Worm (Caenorhabditis elegans) whole organism, young adult: ENCODE data around the gene idi-1.

Experiments
- F10E7.11 ChIP-seq: sonication (generic microtip); optimal IDR thresholded peaks from 2 replicates; lab custom pipeline; 2017; ENCODE audit warnings: mild to moderate bottlenecking, missing genetic modification characterization, moderate library complexity, missing compliant biosample characterization
- F49E8.2 ChIP-seq: sonication (generic microtip); optimal IDR thresholded peaks from 3 replicates; lab custom pipeline; 2017; ENCODE audit warnings: missing genetic modification characterization, mild to moderate bottlenecking, missing compliant biosample characterization, antibody characterized with exemption, moderate library complexity; ENCODE audit not compliant: insufficient read depth
- Y53F4B.3 ChIP-seq: fragments of 200-800 bp; sonication (Bioruptor generic); IDR thresholded peaks from 2 replicates; pipeline ENCODE4 v1.3.6; 2022; ENCODE audit warnings: missing genetic modification reagents, missing genetic modification characterization, missing compliant biosample characterization
- Y53G8AR.9 ChIP-seq: fragments of 200-800 bp; sonication (Bioruptor generic); conservative IDR thresholded peaks from 2 replicates; pipeline ENCODE4 v1.3.6; 2022; ENCODE audit warnings: missing genetic modification reagents, missing genetic modification characterization, missing compliant biosample characterization
- Y56A3A.18 ChIP-seq: fragments of 200-800 bp; sonication (Bioruptor generic); IDR thresholded peaks from 2 replicates; pipeline ENCODE4 v1.3.6; 2022; ENCODE audit warnings: missing genetic modification reagents, missing genetic modification characterization, missing compliant biosample characterization
- Y79H2A.3 ChIP-seq: fragments of 200-800 bp; sonication (Bioruptor generic); conservative IDR thresholded peaks from 2 replicates; pipeline ENCODE4 v1.3.6; 2022; ENCODE audit warnings: missing genetic modification reagents, missing genetic modification characterization, missing compliant biosample characterization
- athp-1 ChIP-seq: sonication (generic microtip); optimal IDR thresholded peaks from 2 replicates; lab custom pipeline; 2017; ENCODE audit warnings: mild to moderate bottlenecking, missing genetic modification characterization, missing compliant biosample characterization
- attf-5 ChIP-seq: fragments of 200-800 bp; sonication (Bioruptor generic); optimal IDR thresholded peaks from 2 replicates; lab custom pipeline; 2018; ENCODE audit warnings: mild to moderate bottlenecking, missing genetic modification characterization, missing compliant biosample characterization
- bed-1 ChIP-seq: fragments of 200-800 bp; sonication (Bioruptor generic); IDR thresholded peaks from 2 replicates; pipeline ENCODE4 v1.3.6; 2022; ENCODE audit warnings: missing genetic modification reagents, missing genetic modification characterization, missing compliant biosample characterization
- ccch-3 ChIP-seq: fragments of 200-800 bp; sonication (Bioruptor generic); optimal IDR thresholded peaks from 2 replicates; lab custom pipeline; 2018; ENCODE audit warnings: mild to moderate bottlenecking, missing genetic modification characterization, missing compliant biosample characterization
- ceh-100 ChIP-seq: fragments of 200-800 bp; sonication (Bioruptor generic); IDR thresholded peaks from 2 replicates; pipeline ENCODE4 v1.3.6; 2022; ENCODE audit warnings: missing genetic modification reagents, missing genetic modification characterization, missing compliant biosample characterization
- ceh-27 ChIP-seq: fragments of 200-800 bp; sonication (Bioruptor generic); optimal IDR thresholded peaks from 2 replicates; lab custom pipeline; 2018; ENCODE audit warnings: mild to moderate bottlenecking, missing genetic modification characterization, moderate library complexity, missing compliant biosample characterization
- ceh-91 ChIP-seq: fragments of 200-800 bp; sonication (Bioruptor generic); IDR thresholded peaks from 2 replicates; pipeline ENCODE4 v1.3.6; 2022; ENCODE audit warnings: missing genetic modification reagents, missing genetic modification characterization, missing compliant biosample characterization
- dpff-1 ChIP-seq: sonication (generic microtip); optimal IDR thresholded peaks from 2 replicates; lab custom pipeline; 2017; ENCODE audit warnings: mild to moderate bottlenecking, missing genetic modification characterization, missing compliant biosample characterization
- egl-18 ChIP-seq: fragments of 200-800 bp; sonication (Bioruptor generic); IDR thresholded peaks from 2 replicates; pipeline ENCODE4 v1.3.6; 2022; ENCODE audit warnings: missing genetic modification reagents, missing genetic modification characterization, missing compliant biosample characterization
- egl-44 ChIP-seq: fragments of 200-800 bp; sonication (Bioruptor generic); IDR thresholded peaks from 2 replicates; pipeline ENCODE4 v1.3.6; 2022; ENCODE audit warnings: missing genetic modification reagents, missing genetic modification characterization, missing compliant biosample characterization
- egrh-3 ChIP-seq: fragments of 200-800 bp; sonication (Bioruptor generic); IDR thresholded peaks from 2 replicates; pipeline ENCODE4 v1.3.6; 2022; ENCODE audit warnings: missing genetic modification reagents, missing genetic modification characterization, missing compliant biosample characterization
- hmg-1.2 ChIP-seq: fragments of 200-800 bp; sonication (Bioruptor generic); IDR thresholded peaks from 2 replicates; pipeline ENCODE4 v1.3.6; 2022; ENCODE audit warnings: missing genetic modification reagents, missing genetic modification characterization, missing compliant biosample characterization
- let-607 ChIP-seq, 2 experiments: fragments of 200-800 bp in 1 of 2; sonication (Bioruptor generic) in 1 of 2; sonication (generic microtip) in 1 of 2; optimal IDR thresholded peaks; 2 replicates each; lab custom pipeline; 2016 to 2018; ENCODE audit warnings: mild to moderate bottlenecking in 2 of 2, missing compliant biosample characterization in 2 of 2, missing genetic modification characterization in 2 of 2, moderate library complexity in 2 of 2, missing genotype in 1 of 2
- lin-26 ChIP-seq: fragments of 200-800 bp; sonication (Bioruptor generic); IDR thresholded peaks from 2 replicates; pipeline ENCODE4 v1.3.6; 2022; ENCODE audit warnings: missing genetic modification reagents, missing genetic modification characterization, missing compliant biosample characterization
- lin-40 ChIP-seq: sonication (generic microtip); optimal IDR thresholded peaks from 2 replicates; lab custom pipeline; 2016; ENCODE audit warnings: missing genetic modification characterization, mild to moderate bottlenecking, missing compliant biosample characterization, missing genotype, missing genetic modification reagents
- lsl-1 ChIP-seq: fragments of 200-800 bp; sonication (Bioruptor generic); optimal IDR thresholded peaks from 2 replicates; lab custom pipeline; 2018; ENCODE audit warnings: mild to moderate bottlenecking, missing genetic modification characterization, moderate library complexity, missing compliant biosample characterization
- mel-28 ChIP-seq: sonication (generic microtip); optimal IDR thresholded peaks from 2 replicates; lab custom pipeline; 2016; ENCODE audit warnings: borderline replicate concordance, mild to moderate bottlenecking, missing genetic modification characterization, missing compliant biosample characterization
- mes-4 ChIP-seq: sonication (generic microtip); optimal IDR thresholded peaks from 2 replicates; lab custom pipeline; 2016; ENCODE audit warnings: missing genotype, missing genetic modification characterization, missing compliant biosample characterization
- nfyb-1 ChIP-seq: fragments of 200-800 bp; sonication (Bioruptor generic); IDR thresholded peaks from 2 replicates; pipeline ENCODE4 v1.3.6; 2022; ENCODE audit warnings: missing genetic modification reagents, missing genetic modification characterization, missing compliant biosample characterization
- nhr-179 ChIP-seq: sonication (generic microtip); optimal IDR thresholded peaks from 2 replicates; lab custom pipeline; 2016; ENCODE audit warnings: mild to moderate bottlenecking, missing genetic modification characterization, missing compliant biosample characterization
- nhr-27 ChIP-seq: fragments of 200-800 bp; sonication (Bioruptor generic); optimal IDR thresholded peaks from 2 replicates; lab custom pipeline; 2018; ENCODE audit warnings: mild to moderate bottlenecking, missing genetic modification characterization, moderate library complexity, missing compliant biosample characterization
- tlf-1 ChIP-seq: fragments of 200-800 bp; sonication (Bioruptor generic); optimal IDR thresholded peaks from 2 replicates; lab custom pipeline; 2018; ENCODE audit warnings: mild to moderate bottlenecking, missing genetic modification characterization, missing compliant biosample characterization
- unc-62 ChIP-seq: fragments of 150-350 bp; optimal IDR thresholded peaks from 2 replicates; lab custom pipeline; 2014; ENCODE audit warnings: missing biosample characterization, missing genetic modification reagents, missing genetic modification characterization
- zfh-2 ChIP-seq: fragments of 200-800 bp; sonication (Bioruptor generic); conservative IDR thresholded peaks from 2 replicates; pipeline ENCODE4 v1.3.6; 2022; ENCODE audit warnings: missing genetic modification reagents, missing genetic modification characterization, missing compliant biosample characterization
- ztf-22 ChIP-seq: fragments of 200-800 bp; sonication (Bioruptor generic); optimal IDR thresholded peaks from 2 replicates; lab custom pipeline; 2018; ENCODE audit warnings: mild to moderate bottlenecking, missing genetic modification characterization, moderate library complexity, missing compliant biosample characterization
- ztf-26 ChIP-seq: sonication (generic microtip); optimal IDR thresholded peaks from 2 replicates; lab custom pipeline; 2017; ENCODE audit warnings: missing genetic modification characterization, missing compliant biosample characterization

Gene idi-1

ce11 chrIII:8109459-8110057, 18.1 kb downstream of the idi-1 start (continued):
- TF ChIP-seq let-607 (tag; optimal IDR thresholded peaks at IDR 0.05; lab: Kevin White, UChicago) (peak; percentile 39 to 67), ceh-91 (GFP tag; lab: Robert Waterston, UW) (peak; percentile 40; the same call in 1 of the 2 replicates), mel-28 (no peak), mes-4 (tag; lab: Kevin White, UChicago) (peak; percentile 76), ceh-100 (GFP tag; lab: Robert Waterston, UW) (peak; percentile 57), dpff-1 (tag; lab: Kevin White, UChicago) (no peak)
- TF ChIP-seq, all 124 proteins: peak for 92

ce11 chrIII:8111347-8111746, 19.8 kb downstream of the idi-1 start:
- TF ChIP-seq nhr-179 (tag; lab: Kevin White, UChicago): no peak
- no peak for TF ChIP-seq hmg-1.2
- no peak for TF ChIP-seq egl-44 (GFP tag; lab: Robert Waterston, UW)
- no peak for TF ChIP-seq F49E8.2 (tag; lab: Kevin White, UChicago)
- TF ChIP-seq egrh-3 (GFP tag; lab: Robert Waterston, UW): no peak
- TF ChIP-seq ceh-27 (GFP tag; lab: Kevin White, UChicago): no peak
- TF ChIP-seq athp-1: no peak
- no peak for TF ChIP-seq ztf-26 (tag; lab: Kevin White, UChicago)
- no peak for TF ChIP-seq mes-4 (tag; lab: Kevin White, UChicago)
- TF ChIP-seq bed-1 (GFP tag; lab: Robert Waterston, UW): no peak
- no peak for TF ChIP-seq lin-40 (tag; lab: Kevin White, UChicago)
- no peak for TF ChIP-seq ztf-22 (GFP tag; lab: Kevin White, UChicago)
- no peak for TF ChIP-seq lin-26 (GFP tag; lab: Robert Waterston, UW)
- TF ChIP-seq Y53G8AR.9 (GFP tag; lab: Robert Waterston, UW): no peak
- TF ChIP-seq egl-18 (GFP tag; lab: Robert Waterston, UW): no peak
- TF ChIP-seq ccch-3 (GFP tag; lab: Kevin White, UChicago): no peak
- no peak for TF ChIP-seq Y53F4B.3 (GFP tag; lab: Robert Waterston, UW)
- no peak for TF ChIP-seq F10E7.11 (tag; lab: Kevin White, UChicago)
- TF ChIP-seq Y56A3A.18 (GFP tag; lab: Robert Waterston, UW): no peak
- TF ChIP-seq, all 124 proteins: peak for 0

- peak; percentile 59 for TF ChIP-seq zfh-2 (GFP tag; lab: Robert Waterston, UW)
- no peak for TF ChIP-seq let-607 (tag; optimal IDR thresholded peaks at IDR 0.05; lab: Kevin White, UChicago)
Measured at ce11 chrIII:8115877-8116276, 24.4 kb downstream of the idi-1 start.

- TF ChIP-seq egrh-3 (GFP tag; lab: Robert Waterston, UW) (peak; percentile 54), zfh-2 (GFP tag; lab: Robert Waterston, UW) (peak; percentile 85), nhr-27 (tag; lab: Kevin White, UChicago) (no peak), unc-62 (GFP tag; lab: Kevin White, UChicago) (no peak)
Measured at ce11 chrIII:8117155-8117554, 25.6 kb downstream of the idi-1 start.

ce11 chrIII:8121132-8121531, 29.6 kb downstream of the idi-1 start, which contains the start of gene gei-8:
Gene gei-8, minus strand, starts transcription at chrIII:8121232.
- no peak for TF ChIP-seq Y53G8AR.9 (GFP tag; lab: Robert Waterston, UW)
- no peak for TF ChIP-seq tlf-1
- no peak for TF ChIP-seq nfyb-1 (GFP tag; lab: Robert Waterston, UW)
- TF ChIP-seq lsl-1 (GFP tag; lab: Kevin White, UChicago): no peak
- no peak for TF ChIP-seq Y79H2A.3 (GFP tag; lab: Robert Waterston, UW)
- no peak for TF ChIP-seq ceh-91 (GFP tag; lab: Robert Waterston, UW)
- no peak for TF ChIP-seq attf-5 (GFP tag; lab: Kevin White, UChicago)
